Fruit fly (Drosophila melanogaster): Measurements from ENCODE around the gene Pop4.

DNA sequence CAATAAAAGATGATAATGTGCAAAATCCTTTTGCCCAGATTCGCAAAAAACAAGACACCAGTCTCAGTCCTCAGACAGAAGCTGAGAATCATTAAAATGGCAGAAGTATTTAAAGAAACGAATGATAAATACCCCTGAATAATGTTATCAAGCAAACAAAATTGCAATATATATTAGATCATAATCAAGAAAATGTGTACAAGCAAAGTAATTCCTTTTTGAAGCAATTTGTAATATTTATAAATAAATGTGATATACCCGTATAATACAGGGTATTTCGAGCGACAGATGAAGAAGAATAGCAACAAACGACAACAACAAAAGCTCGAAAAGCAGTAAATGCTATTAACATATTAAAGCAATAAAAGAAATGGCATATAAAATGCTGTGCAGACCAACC lies 20.4 kb downstream of the Pop4 start:
- TF ChIP-seq lola (GFP tag; optimal IDR thresholded peaks at IDR 0.05) (no peak), Jra (GFP tag; optimal IDR thresholded peaks at IDR 0.05) (no peak), h (GFP tag; optimal IDR thresholded peaks at IDR 0.05) (no peak), rgr (GFP tag; optimal IDR thresholded peaks at IDR 0.05) (no peak)

All from whole organism, wandering third instar larva.